Fruit fly (Drosophila melanogaster) Kc167 (cell line): ENCODE results near the gene CG5071.

Source experiments
- Myc ChIP-seq: fragments of >200 bp; optimal IDR thresholded peaks from 2 replicates; lab custom pipeline; 2017; ENCODE audit warnings: missing external identifiers
- Sin3A ChIP-seq: fragments of >200 bp; optimal IDR thresholded peaks from 2 replicates; lab custom pipeline; 2018; ENCODE audit warnings: missing external identifiers
- h ChIP-seq: fragments of >200 bp; optimal IDR thresholded peaks from 3 replicates; lab custom pipeline; 2018; ENCODE audit warnings: missing external identifiers
- insv ChIP-seq: fragments of >200 bp; optimal IDR thresholded peaks from 3 replicates; lab custom pipeline; 2018; ENCODE audit warnings: missing external identifiers
- psq ChIP-seq: fragments of >200 bp; optimal IDR thresholded peaks from 2 replicates; lab custom pipeline; 2017; ENCODE audit warnings: missing external identifiers
- ttk ChIP-seq: sonication (Bioruptor generic); optimal IDR thresholded peaks from 2 replicates; lab custom pipeline; 2017; ENCODE audit warnings: missing external identifiers

Gene CG5071

DNA sequence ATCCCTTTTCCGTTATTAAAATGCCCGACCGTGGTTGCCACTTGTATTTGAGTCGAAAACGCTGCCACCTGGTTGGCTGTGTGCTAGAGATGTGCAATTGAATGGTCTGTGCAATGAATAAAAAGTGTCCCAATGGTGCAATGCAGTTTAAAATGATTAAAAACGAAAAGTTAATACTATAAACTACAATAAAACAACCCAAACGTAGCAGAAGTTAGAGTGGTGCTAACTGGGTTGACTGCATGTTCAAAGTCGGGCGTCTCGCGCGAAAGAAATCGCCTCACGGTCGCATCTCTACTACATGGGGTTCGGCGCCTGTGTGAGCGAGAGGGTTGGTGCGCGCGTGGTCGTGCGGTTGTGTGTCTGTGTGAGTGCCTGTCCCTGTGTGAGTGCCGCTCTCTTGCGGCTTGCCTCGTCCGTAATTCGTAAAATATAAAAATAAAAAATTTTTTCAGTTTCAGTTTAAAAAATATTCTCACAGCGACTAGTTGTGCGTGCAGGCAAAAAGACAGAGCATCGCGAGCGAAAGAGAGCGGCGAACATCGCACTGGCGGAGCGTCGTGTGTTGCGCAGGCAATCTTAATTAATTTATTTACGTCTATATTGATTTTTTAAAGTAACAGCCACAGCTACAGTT lies 28.8 kb downstream of the CG5071 start:
- no peak for TF ChIP-seq ttk
- TF ChIP-seq h (lab: Kevin White, UChicago) = no peak
- TF ChIP-seq insv (lab: Kevin White, UChicago) = no peak
- TF ChIP-seq Sin3A (lab: Kevin White, UChicago) = no peak
- TF ChIP-seq psq (lab: Kevin White, UChicago) = no peak
- TF ChIP-seq Myc = no peak

DNA sequence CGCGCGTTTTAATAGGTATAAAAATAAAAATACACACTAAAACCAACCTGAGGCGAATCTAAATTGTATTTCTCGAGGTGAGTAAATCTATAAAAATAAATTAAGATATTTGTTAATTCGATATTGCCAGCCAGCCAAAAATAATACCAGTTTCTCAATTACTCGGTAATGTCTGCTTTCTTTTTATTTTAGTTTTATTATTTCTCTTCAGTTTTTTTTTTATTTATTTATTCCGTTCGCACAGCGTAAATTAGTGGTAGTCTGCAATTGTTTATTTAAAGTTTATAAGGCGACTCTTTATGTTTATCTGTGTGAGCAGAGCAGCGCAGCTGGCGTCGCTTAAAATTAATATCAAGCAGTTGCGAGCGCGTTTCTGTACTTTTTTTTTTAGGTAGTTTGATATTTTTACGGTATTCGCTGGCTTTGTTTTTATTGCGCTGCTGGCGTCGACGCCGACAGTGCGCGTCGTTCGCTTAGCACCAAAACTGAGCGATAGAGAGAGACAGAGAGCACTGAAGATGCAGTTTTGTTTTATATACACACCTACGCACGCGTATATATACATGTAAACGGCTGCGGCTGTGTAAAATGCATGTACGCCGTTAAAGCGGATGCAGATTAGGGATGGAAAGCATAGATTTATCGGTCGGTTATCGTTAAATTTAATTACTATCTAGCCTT lies 29.5 kb downstream of the CG5071 start:
- TF ChIP-seq psq (lab: Kevin White, UChicago) (no peak), Myc (no peak), ttk (no peak), h (lab: Kevin White, UChicago) (no peak), Sin3A (lab: Kevin White, UChicago) (no peak), insv (lab: Kevin White, UChicago) (no peak)

DNA sequence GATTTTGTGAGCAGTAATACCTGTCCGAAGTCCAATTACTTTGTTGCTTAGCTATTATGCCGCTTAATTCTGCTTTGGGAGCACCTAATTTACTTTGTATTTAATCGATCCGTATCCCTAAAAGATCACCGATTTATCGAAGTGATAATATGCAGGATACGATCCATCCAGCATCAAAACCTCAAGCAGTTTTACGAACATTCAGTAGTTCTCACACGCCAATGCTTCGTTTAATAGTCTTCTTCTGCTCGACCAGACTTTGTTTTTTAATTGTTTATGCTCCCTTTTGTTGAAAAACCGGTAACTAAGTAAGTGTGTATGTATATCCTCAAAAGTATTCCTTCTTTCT lies 30.0 kb downstream of the CG5071 start:
- TF ChIP-seq psq (lab: Kevin White, UChicago) (no peak), insv (lab: Kevin White, UChicago) (no peak), ttk (no peak), Myc (no peak)

DNA sequence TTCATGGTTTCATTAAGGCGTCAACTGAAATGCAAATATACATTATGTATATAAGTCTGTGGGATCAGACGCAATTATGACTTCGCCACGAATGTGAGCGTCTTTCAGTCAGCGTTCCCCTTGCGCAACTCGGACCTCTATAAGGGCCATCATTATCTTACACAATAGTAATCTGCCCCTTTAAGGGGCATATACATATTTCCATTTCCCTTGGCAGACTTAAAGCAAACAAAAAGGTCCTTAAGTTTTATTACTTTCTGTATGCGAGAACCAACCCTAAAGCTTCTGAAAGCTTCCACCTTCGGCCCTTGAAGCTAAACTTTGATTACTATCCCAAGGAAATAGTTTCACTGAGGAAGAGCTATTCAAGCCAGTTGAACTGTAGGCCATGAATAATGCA lies 32.2 kb downstream of the CG5071 start:
- no peak for TF ChIP-seq ttk

DNA sequence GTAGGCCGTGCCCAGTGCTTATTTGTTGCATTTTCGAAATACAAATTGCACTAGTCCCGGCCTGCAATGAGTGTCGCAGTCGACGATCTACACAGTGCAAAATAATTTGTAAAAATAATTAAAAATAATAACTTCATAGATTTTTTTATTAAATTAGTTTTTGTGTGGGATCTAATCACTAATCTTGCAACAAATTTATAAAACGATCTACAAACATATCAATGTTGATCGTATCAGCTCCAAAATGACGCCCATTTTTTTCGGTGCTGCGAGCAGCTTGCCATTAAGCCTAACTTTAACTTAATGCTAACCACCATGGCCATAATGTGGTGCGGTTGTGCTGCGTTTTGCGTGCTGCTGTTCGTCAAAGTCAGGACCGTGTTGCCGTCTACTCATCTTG lies 33.2 kb downstream of the CG5071 start:
- TF ChIP-seq Sin3A (lab: Kevin White, UChicago) = no peak
- TF ChIP-seq h (lab: Kevin White, UChicago) = no peak
- no peak for TF ChIP-seq insv (lab: Kevin White, UChicago)
- TF ChIP-seq ttk = no peak

DNA sequence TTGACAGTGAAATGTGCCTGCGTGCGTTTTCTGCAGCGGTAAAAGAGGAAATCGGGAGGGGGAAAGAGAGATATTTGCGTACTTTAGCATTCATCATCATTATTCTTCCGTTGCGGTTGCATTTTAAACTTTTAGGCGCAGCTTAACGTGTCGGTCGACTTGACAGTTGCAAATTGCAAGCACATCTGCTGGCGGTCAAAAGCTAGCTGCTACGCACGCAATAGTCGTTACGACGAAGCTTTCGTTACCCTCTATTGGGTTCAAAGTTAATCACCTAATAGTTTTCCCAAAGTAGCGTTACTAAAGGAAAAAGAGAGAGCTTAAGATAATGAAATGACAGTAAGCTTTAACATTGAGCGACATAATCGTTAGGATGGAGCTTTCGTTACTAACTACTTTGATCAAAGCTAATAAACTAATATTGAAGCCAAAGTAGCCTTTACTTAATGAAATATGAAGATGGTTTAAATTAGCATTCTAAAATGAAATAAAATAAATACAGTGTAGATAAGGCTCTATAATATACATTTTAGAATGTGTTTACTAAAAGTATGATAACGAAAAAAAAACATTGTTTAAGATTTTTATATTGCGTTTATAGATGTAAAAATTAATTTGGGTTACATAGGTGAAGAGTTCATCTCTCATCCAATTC lies 34.0 kb downstream of the CG5071 start:
- TF ChIP-seq psq (lab: Kevin White, UChicago) (no peak), ttk (no peak)

DNA sequence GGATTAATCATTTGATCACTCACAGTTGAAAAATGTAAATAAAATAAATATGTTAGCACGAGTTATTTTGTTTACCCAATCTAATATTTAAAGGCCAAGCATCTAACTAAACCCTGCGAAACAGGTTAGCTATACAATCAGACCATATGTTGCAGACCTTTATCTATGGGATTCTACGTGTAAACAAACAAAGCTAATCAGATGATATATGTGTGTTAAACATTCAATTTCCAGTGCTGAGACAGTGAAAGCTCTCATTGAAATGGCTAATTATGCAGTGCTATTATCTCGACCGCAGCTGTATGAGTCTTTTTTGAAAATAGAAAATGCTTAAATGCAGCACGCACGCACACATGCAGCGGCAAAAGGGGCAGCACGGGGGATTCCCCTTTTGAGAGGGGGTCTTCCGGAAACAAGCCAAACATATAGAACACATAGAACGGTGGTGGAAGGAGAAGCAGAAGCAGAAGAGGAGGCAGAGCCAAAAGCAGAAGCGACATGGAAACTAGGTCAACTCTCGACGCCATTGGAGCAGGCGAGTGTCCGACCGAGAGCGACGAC lies 41.7 kb downstream of the CG5071 start:
- TF ChIP-seq ttk (no peak), Myc (no peak), insv (lab: Kevin White, UChicago) (no peak), psq (lab: Kevin White, UChicago) (no peak), Sin3A (lab: Kevin White, UChicago) (no peak), h (lab: Kevin White, UChicago) (no peak)

DNA sequence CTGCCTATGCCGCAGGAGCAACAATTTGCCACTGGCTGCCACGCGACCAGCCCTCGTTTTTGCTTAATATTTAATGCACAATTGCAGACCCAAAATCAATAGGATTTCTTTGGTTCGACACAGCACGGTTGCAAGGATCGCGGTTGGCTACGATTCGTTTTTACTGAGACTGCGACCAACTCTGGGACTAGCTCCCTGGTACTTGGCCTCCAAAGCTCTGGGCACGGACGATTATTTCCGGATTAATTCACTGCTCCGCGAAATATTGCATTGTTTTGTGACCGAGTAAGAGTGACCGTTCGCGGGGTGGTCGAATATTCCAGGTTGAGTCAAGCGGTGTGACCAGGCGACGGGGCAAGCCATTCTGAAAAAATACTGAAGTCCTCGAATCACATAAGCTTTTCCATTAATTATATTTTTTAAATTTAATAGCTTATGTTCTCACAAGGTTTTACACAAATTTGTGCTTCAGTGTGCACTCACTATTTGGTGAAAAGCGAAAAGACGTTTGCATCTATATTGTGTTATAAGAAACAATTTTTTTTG lies 42.8 kb downstream of the CG5071 start, which contains the start of gene Tnks:
Gene Tnks, minus strand, starts transcription at position 302 of the 546 bp plus-strand sequence.
- TF ChIP-seq Sin3A (lab: Kevin White, UChicago) (no peak), h (lab: Kevin White, UChicago) (no peak), psq (lab: Kevin White, UChicago) (no peak), ttk (no peak)

DNA sequence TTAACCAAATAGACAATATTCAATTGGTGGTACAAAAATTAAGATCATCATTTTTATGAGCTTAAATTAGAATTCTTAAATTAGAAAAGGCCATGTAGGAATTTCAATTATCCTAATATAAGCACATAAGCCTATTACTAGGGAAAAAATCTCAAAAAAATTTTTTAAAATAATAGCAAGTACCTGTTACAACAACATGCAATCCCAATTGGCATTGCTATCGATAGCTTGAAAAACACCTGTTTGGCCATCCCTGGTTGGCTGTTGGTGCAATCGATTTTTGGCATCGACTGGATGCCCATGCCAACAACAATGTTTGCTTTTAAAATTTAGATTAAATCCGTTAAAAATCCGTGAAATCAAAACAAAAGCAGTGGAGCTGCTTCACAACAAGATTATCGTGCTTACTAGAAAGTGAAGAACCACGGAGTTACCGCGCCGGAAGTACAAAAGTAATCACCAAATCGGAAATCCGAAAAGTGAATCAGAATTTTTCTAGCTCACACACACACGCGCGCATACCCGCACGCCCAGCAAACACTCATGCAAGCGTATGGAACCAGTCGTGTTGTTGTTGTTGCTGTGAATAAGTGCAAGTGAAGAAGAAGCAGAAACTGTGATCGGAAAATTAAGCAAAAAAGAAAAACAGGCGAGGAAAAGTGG lies 43.4 kb downstream of the CG5071 start, which contains the start of gene RASSF8:
Gene RASSF8, plus strand, starts transcription at position 265 of the 663 bp plus-strand sequence.
- no peak for TF ChIP-seq Sin3A (lab: Kevin White, UChicago)

DNA sequence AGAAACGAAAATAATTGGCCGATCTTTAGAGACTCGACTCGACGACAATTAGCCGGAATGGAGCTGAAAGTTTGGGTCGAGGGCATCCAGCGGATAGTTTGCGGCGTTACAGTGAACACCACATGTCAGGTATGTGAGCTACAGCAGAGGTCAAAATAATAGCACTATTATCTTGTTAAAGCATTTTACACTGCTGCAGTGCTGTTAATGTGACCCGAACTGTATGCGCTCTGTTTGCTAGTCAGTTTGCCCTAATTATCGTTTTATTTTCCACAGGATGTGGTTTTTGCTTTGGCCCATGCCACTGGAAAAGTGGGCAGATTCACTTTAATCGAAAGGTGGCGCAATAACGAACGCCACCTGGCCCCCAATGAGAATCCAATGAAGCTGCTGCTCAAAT lies 44.1 kb downstream of the CG5071 start:
- TF ChIP-seq Sin3A (lab: Kevin White, UChicago) (no peak), psq (lab: Kevin White, UChicago) (no peak), ttk (no peak), h (lab: Kevin White, UChicago) (no peak)

DNA sequence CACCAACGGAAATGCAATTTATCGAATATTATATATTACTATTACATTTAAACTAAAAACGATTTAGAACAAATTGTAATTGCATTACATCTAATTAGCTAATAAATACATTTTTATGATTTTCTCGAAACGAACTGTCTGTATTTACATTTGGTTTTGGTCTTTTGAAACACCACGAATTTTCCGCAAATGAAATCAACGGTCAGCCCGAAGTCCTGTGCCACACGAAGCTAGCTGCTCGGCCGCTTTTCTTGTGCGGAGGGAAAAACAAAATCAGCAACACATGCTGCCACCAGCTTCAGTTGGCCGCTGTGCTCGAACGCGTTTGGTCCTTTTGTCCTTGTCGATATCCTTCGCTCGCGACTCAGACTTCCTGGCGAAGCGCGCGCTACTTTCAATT lies 47.3 kb downstream of the CG5071 start, which contains the start of gene Lgr3:
Gene Lgr3, plus strand, starts transcription at position 301 of the 400 bp plus-strand sequence.
- TF ChIP-seq insv (lab: Kevin White, UChicago) (no peak), Myc (no peak)
